Fruit fly (Drosophila melanogaster): ENCODE measurements around the gene CG34135.

- TF ChIP-seq psq (optimal IDR thresholded peaks at IDR 0.05) (no peak), pan (optimal IDR thresholded peaks at IDR 0.05) (no peak)
Measured at dm6 chr3R:8707166-8707565, 60.8 kb downstream of the CG34135 start.

Data from whole organism.